Fruit fly (Drosophila melanogaster): ENCODE results near the gene Idgf3.
A peak's percentile ranks its signal among the peaks of the same experiment; 100 is the strongest.

The Idgf3 gene

DNA sequence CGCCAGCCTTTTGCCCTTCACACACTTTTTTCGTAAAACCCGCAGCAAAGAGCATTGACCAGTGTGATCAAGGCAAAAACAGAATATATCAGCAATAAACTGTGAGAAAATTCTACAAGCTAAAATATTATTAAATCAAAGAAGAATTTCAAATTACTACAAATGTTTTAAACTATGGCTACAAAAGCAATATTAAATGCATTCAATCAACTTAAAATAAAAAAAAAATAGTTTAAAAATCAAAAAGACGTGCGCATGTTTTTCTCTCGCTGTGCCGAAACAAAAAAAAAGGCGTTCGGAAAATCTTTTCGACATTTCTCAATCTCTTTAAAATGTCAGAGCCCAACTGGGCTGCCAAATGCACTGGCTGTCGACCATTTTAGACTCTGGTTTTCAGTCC is 47.4 kb downstream of the Idgf3 start (continued):
- TF ChIP-seq Hr4 (GFP tag; optimal IDR thresholded peaks at IDR 0.05) (peak; percentile 68), CG11294 (GFP tag; IDR thresholded peaks at IDR 0.05) (peak; percentile 64), CG4318 (GFP tag; optimal IDR thresholded peaks at IDR 0.05) (no peak), CG6808 (GFP tag; optimal IDR thresholded peaks at IDR 0.05) (no peak), Hr39 (GFP tag; optimal IDR thresholded peaks at IDR 0.05) (peak; percentile 50), esn (GFP tag; optimal IDR thresholded peaks at IDR 0.05) (peak; percentile 75), fd59A (GFP tag; optimal IDR thresholded peaks at IDR 0.05) (no peak), fd85E (GFP tag; optimal IDR thresholded peaks at IDR 0.05) (no peak), CG31627 (GFP tag; optimal IDR thresholded peaks at IDR 0.05) (peak; percentile 63), fkh (GFP tag; optimal IDR thresholded peaks at IDR 0.05) (no peak), Hr38 (GFP tag; optimal IDR thresholded peaks at IDR 0.05) (no peak), Eip93F (GFP tag; optimal IDR thresholded peaks at IDR 0.05) (no peak), Ets96B (tag; optimal IDR thresholded peaks at IDR 0.05) (no peak), CG3919 (GFP tag; optimal IDR thresholded peaks at IDR 0.05) (peak; percentile 26), CG8119 (GFP tag; IDR thresholded peaks at IDR 0.05) (peak; percentile 73), Eip78C (GFP tag) (peak; percentile 81), topi (GFP tag; optimal IDR thresholded peaks at IDR 0.05) (peak; percentile 38)

DNA sequence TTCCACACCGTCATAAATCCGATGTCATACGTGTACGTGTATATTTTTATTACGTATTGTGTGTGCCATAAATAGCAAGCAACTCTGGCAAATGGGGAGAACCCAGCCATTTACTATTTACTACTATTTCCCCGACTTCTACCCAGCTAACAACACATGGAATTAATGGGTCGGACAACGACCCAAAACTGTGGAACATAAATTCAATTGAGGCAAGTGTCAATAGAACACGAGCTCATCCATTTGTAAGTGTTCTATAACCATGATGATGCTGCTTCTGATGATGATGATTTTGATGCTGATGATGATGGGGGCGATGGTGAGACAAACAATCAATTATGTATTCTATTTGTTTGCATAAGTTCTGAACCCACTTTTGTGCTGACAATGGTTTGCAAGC is 48.9 kb downstream of the Idgf3 start:
- TF ChIP-seq CG8319 (GFP tag; optimal IDR thresholded peaks at IDR 0.05) (no peak), fkh (GFP tag; optimal IDR thresholded peaks at IDR 0.05) (peak; percentile 56)

DNA sequence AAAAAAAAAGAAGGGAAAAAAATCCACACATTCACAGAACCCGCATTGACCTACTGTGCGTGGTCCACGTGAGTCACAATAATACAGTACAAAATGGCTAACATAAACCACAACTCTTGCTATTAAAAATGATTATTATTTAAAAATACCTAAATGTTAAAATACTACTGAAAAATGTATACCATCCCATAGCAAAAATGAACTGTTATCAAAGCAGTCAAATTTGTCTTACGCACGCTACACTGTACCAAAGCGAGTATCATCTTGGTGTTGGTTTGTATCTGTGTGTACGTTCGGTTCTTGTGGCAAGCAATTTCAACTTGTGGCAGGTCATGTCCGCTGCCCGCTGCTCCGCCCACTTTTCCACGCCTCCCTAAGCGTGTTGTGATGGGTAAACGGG is 49.8 kb downstream of the Idgf3 start:
- peak; percentile 90 for TF ChIP-seq Sox14 (GFP tag; optimal IDR thresholded peaks at IDR 0.05)
- TF ChIP-seq dsx (GFP tag; optimal IDR thresholded peaks at IDR 0.05; ENCODE audit: poor library complexity, severe bottlenecking): peak; percentile 75
- peak; percentile 92 for TF ChIP-seq svp (GFP tag)
- peak; percentile 87 for TF ChIP-seq CG10631 (GFP tag; optimal IDR thresholded peaks at IDR 0.05)
- peak; percentile 64 for TF ChIP-seq vri (GFP tag; optimal IDR thresholded peaks at IDR 0.05)
- peak; percentile 75 for TF ChIP-seq topi (GFP tag; optimal IDR thresholded peaks at IDR 0.05)
- peak; percentile 40 for TF ChIP-seq CG6854 (GFP tag; optimal IDR thresholded peaks at IDR 0.05)
- TF ChIP-seq CG8319 (GFP tag; optimal IDR thresholded peaks at IDR 0.05): peak; percentile 59
- TF ChIP-seq ss (GFP tag; optimal IDR thresholded peaks at IDR 0.05): peak; percentile 56 to 73
- peak; percentile 76 for TF ChIP-seq CG10669 (GFP tag; optimal IDR thresholded peaks at IDR 0.05)
- peak; percentile 2 for TF ChIP-seq Blimp-1 (GFP tag; optimal IDR thresholded peaks at IDR 0.05)
- TF ChIP-seq OdsH (GFP tag; optimal IDR thresholded peaks at IDR 0.05): peak; percentile 91
- TF ChIP-seq CG6792 (GFP tag; optimal IDR thresholded peaks at IDR 0.05): peak; percentile 86
- TF ChIP-seq CG6276 (GFP tag; optimal IDR thresholded peaks at IDR 0.05): peak; percentile 69
- TF ChIP-seq CG11902 (GFP tag; optimal IDR thresholded peaks at IDR 0.05): peak; percentile 72
- TF ChIP-seq CG15336 (GFP tag; IDR thresholded peaks at IDR 0.05): peak; percentile 95
- no peak for TF ChIP-seq Hr38 (GFP tag; optimal IDR thresholded peaks at IDR 0.05)
- peak; percentile 82 for TF ChIP-seq lz (GFP tag; optimal IDR thresholded peaks at IDR 0.05)
- peak; percentile 82 for TF ChIP-seq CG3919 (GFP tag; optimal IDR thresholded peaks at IDR 0.05)
- peak; percentile 81 for TF ChIP-seq fd59A (GFP tag; optimal IDR thresholded peaks at IDR 0.05)
- peak; percentile 86 for TF ChIP-seq Gug (GFP tag; IDR thresholded peaks at IDR 0.05)
- TF ChIP-seq CG11294 (GFP tag; IDR thresholded peaks at IDR 0.05): peak; percentile 86
- TF ChIP-seq Lpt (GFP tag; optimal IDR thresholded peaks at IDR 0.05): peak; percentile 89
- peak; percentile 90 for TF ChIP-seq Met (GFP tag; optimal IDR thresholded peaks at IDR 0.05)
- TF ChIP-seq Sox15 (GFP tag; optimal IDR thresholded peaks at IDR 0.05): peak; percentile 77
- TF ChIP-seq salr (GFP tag; optimal IDR thresholded peaks at IDR 0.05): peak; percentile 57 to 68
- TF ChIP-seq CG31627 (GFP tag; optimal IDR thresholded peaks at IDR 0.05): peak; percentile 87
- peak; percentile 91 for TF ChIP-seq CG32006 (GFP tag; optimal IDR thresholded peaks at IDR 0.05)
- TF ChIP-seq dac (GFP tag; optimal IDR thresholded peaks at IDR 0.05): peak; percentile 75
- TF ChIP-seq fkh (GFP tag; optimal IDR thresholded peaks at IDR 0.05): peak; percentile 37
- TF ChIP-seq Eip78C (GFP tag): peak; percentile 96
- TF ChIP-seq cyc (GFP tag; optimal IDR thresholded peaks at IDR 0.05): peak; percentile 84
- peak; percentile 56 for TF ChIP-seq fd85E (GFP tag; optimal IDR thresholded peaks at IDR 0.05)
- peak; percentile 92 for TF ChIP-seq Hr4 (GFP tag; optimal IDR thresholded peaks at IDR 0.05)
- TF ChIP-seq Ets96B (tag; optimal IDR thresholded peaks at IDR 0.05): peak; percentile 73
- peak; percentile 92 for TF ChIP-seq pdm3 (GFP tag; optimal IDR thresholded peaks at IDR 0.05)
- peak; percentile 94 for TF ChIP-seq Eip75B (GFP tag; optimal IDR thresholded peaks at IDR 0.05)
- TF ChIP-seq CG6163 (GFP tag; IDR thresholded peaks at IDR 0.05): peak; percentile 96
- TF ChIP-seq Eip93F (GFP tag; optimal IDR thresholded peaks at IDR 0.05): peak; percentile 54
- TF ChIP-seq CG8119 (GFP tag; IDR thresholded peaks at IDR 0.05): peak; percentile 93
- TF ChIP-seq esn (GFP tag; optimal IDR thresholded peaks at IDR 0.05): peak; percentile 87
- TF ChIP-seq Sox102F (GFP tag; optimal IDR thresholded peaks at IDR 0.05): peak; percentile 84

All from whole organism, prepupa.